Fruit fly (Drosophila melanogaster) whole organism, embryonic: ENCODE results near the gene GstO2.

Experiments
- Antp ChIP-seq: fragments of 200-800 bp; sonication (Bioruptor generic); optimal IDR thresholded peaks from 3 replicates; lab custom pipeline; 2016; ENCODE audit warnings: missing biosample characterization, missing genetic modification characterization
- Bgb ChIP-seq: fragments of 200-800 bp; sonication (Bioruptor generic); IDR thresholded peaks from 2 replicates; pipeline ENCODE4 v1.3.6; 2022; ENCODE audit warnings: missing biosample characterization, missing genetic modification characterization; ENCODE audit not compliant: partially characterized antibody
- Blimp-1 ChIP-seq: fragments of 200-800 bp; sonication (Bioruptor generic); optimal IDR thresholded peaks from 3 replicates; lab custom pipeline; 2018; ENCODE audit warnings: missing biosample characterization, missing genetic modification characterization, mild to moderate bottlenecking, moderate library complexity, missing genetic modification reagents
- CG10274 ChIP-seq: fragments of 200-800 bp; sonication (Bioruptor generic); optimal IDR thresholded peaks from 3 replicates; lab custom pipeline; 2017; ENCODE audit warnings: missing biosample characterization, mild to moderate bottlenecking, missing genetic modification characterization
- CG10366 ChIP-seq: fragments of 200-800 bp; sonication (Bioruptor generic); IDR thresholded peaks from 2 replicates; pipeline ENCODE4 v1.3.6; 2022; ENCODE audit warnings: missing biosample characterization, missing genetic modification characterization
- CG11695 ChIP-seq: fragments of 200-800 bp; sonication (Bioruptor generic); IDR thresholded peaks from 3 replicates; pipeline ENCODE4 v1.3.6; 2022; ENCODE audit warnings: missing biosample characterization, missing genetic modification characterization
- CG12155 ChIP-seq: fragments of 200-800 bp; sonication (Bioruptor generic); optimal IDR thresholded peaks from 3 replicates; lab custom pipeline; 2016; ENCODE audit warnings: missing biosample characterization, missing genetic modification characterization
- CG12942 ChIP-seq: fragments of 200-800 bp; sonication (Bioruptor generic); optimal IDR thresholded peaks from 3 replicates; lab custom pipeline; 2016; ENCODE audit warnings: missing biosample characterization, missing genetic modification characterization
- CG13287 ChIP-seq: fragments of 200-800 bp; sonication (Bioruptor generic); IDR thresholded peaks from 2 replicates; pipeline ENCODE4 v1.3.6; 2022; ENCODE audit warnings: missing biosample characterization, missing genetic modification characterization; ENCODE audit not compliant: partially characterized antibody
- CG14050 ChIP-seq: fragments of 200-800 bp; sonication (Bioruptor generic); IDR thresholded peaks from 3 replicates; pipeline ENCODE4 v1.3.6; 2022; ENCODE audit warnings: missing biosample characterization, missing genetic modification characterization
- CG14860 ChIP-seq: fragments of 200-800 bp; sonication (Bioruptor generic); IDR thresholded peaks from 3 replicates; pipeline ENCODE4 v1.3.6; 2022; ENCODE audit warnings: missing biosample characterization, missing genetic modification characterization; ENCODE audit not compliant: partially characterized antibody
- CG17912 ChIP-seq: fragments of 200-800 bp; sonication (Bioruptor generic); optimal IDR thresholded peaks from 2 replicates; lab custom pipeline; 2018; ENCODE audit warnings: missing biosample characterization, mild to moderate bottlenecking, missing genetic modification characterization
- CG32532 ChIP-seq: fragments of 200-800 bp; sonication (Bioruptor generic); IDR thresholded peaks from 2 replicates; pipeline ENCODE4 v1.3.6; 2022; ENCODE audit warnings: missing biosample characterization, missing genetic modification characterization
- CG33213 ChIP-seq: fragments of 200-800 bp; sonication (Bioruptor generic); optimal IDR thresholded peaks from 3 replicates; lab custom pipeline; 2016; ENCODE audit warnings: missing biosample characterization, missing genetic modification characterization
- CG34422 ChIP-seq: fragments of 200-800 bp; sonication (Bioruptor generic); IDR thresholded peaks from 3 replicates; pipeline ENCODE4 v1.3.6; 2022; ENCODE audit warnings: missing biosample characterization, missing genetic modification characterization
- CG6254 ChIP-seq: fragments of 200-800 bp; sonication (Bioruptor generic); optimal IDR thresholded peaks from 3 replicates; lab custom pipeline; 2017; ENCODE audit warnings: mild to moderate bottlenecking, missing biosample characterization, missing genetic modification reagents, missing genetic modification characterization
- CG6272 ChIP-seq: fragments of 200-800 bp; sonication (Bioruptor generic); IDR thresholded peaks from 2 replicates; pipeline ENCODE4 v1.3.6; 2022; ENCODE audit warnings: missing biosample characterization, missing genetic modification characterization
- CG7372 ChIP-seq: fragments of 200-800 bp; sonication (Bioruptor generic); IDR thresholded peaks from 2 replicates; pipeline ENCODE4 v1.3.6; 2022; ENCODE audit warnings: missing biosample characterization, missing genetic modification characterization
- CG8089 ChIP-seq: fragments of 200-800 bp; sonication (Bioruptor generic); optimal IDR thresholded peaks from 3 replicates; lab custom pipeline; 2016; ENCODE audit warnings: missing biosample characterization, missing genetic modification characterization
- CG8281 ChIP-seq: fragments of 200-800 bp; sonication (Bioruptor generic); optimal IDR thresholded peaks from 2 replicates; lab custom pipeline; 2018; ENCODE audit warnings: missing biosample characterization, mild to moderate bottlenecking, missing genetic modification characterization, moderate library complexity
- CG8290 ChIP-seq, 3 experiments: fragments of 200-800 bp; sonication (Bioruptor generic); optimal IDR thresholded peaks; 2 replicates each; lab custom pipeline; 2016 to 2019; ENCODE audit warnings: missing biosample characterization in 3 of 3, missing genetic modification characterization in 3 of 3, mild to moderate bottlenecking in 2 of 3, moderate library complexity in 1 of 3
- CG8388 ChIP-seq: fragments of 200-800 bp; sonication (Bioruptor generic); optimal IDR thresholded peaks from 2 replicates; lab custom pipeline; 2019; ENCODE audit warnings: missing biosample characterization, mild to moderate bottlenecking, missing genetic modification characterization, moderate library complexity
- CG8944 ChIP-seq: fragments of 200-800 bp; sonication (Bioruptor generic); optimal IDR thresholded peaks from 3 replicates; lab custom pipeline; 2016; ENCODE audit warnings: missing biosample characterization, missing genetic modification characterization
- CG9932 ChIP-seq: fragments of 200-800 bp; sonication (Bioruptor generic); IDR thresholded peaks from 2 replicates; pipeline ENCODE4 v1.3.6; 2022; ENCODE audit warnings: missing biosample characterization, missing genetic modification characterization
- CTCF ChIP-seq: fragments of 200-800 bp; sonication (Bioruptor generic); optimal IDR thresholded peaks from 2 replicates; lab custom pipeline; 2017; ENCODE audit warnings: missing biosample characterization, mild to moderate bottlenecking, missing genetic modification characterization, moderate library complexity
- Chrac-16 ChIP-seq: fragments of 200-800 bp; sonication (Bioruptor generic); optimal IDR thresholded peaks from 3 replicates; lab custom pipeline; 2016; ENCODE audit warnings: missing biosample characterization, missing genetic modification characterization
- CoRest ChIP-seq: fragments of 200-800 bp; sonication (Bioruptor generic); optimal IDR thresholded peaks from 3 replicates; lab custom pipeline; 2018; ENCODE audit warnings: missing biosample characterization, mild to moderate bottlenecking, missing genetic modification characterization, moderate library complexity
- D ChIP-seq, 2 experiments: fragments of 200-800 bp in 1 of 2; fragments of >200 bp in 1 of 2; sonication (Bioruptor generic) in 1 of 2; optimal IDR thresholded peaks; 2 replicates in 1 of 2; 3 replicates in 1 of 2; lab custom pipeline; 2017; ENCODE audit warnings: mild to moderate bottlenecking in 1 of 2, missing biosample characterization in 1 of 2, missing genetic modification characterization in 1 of 2, missing genetic modification reagents in 1 of 2
- D19B ChIP-seq: fragments of 200-800 bp; sonication (Bioruptor generic); optimal IDR thresholded peaks from 2 replicates; lab custom pipeline; 2017; ENCODE audit warnings: missing biosample characterization, mild to moderate bottlenecking, missing genetic modification characterization
- Elba2 ChIP-seq: fragments of 200-800 bp; sonication (Bioruptor generic); optimal IDR thresholded peaks from 3 replicates; lab custom pipeline; 2016; ENCODE audit warnings: missing biosample characterization, missing genetic modification characterization
- H15 ChIP-seq: fragments of 200-800 bp; sonication (Bioruptor generic); IDR thresholded peaks from 3 replicates; pipeline ENCODE4 v1.3.6; 2022; ENCODE audit warnings: missing biosample characterization, missing genetic modification characterization
- Mrtf ChIP-seq: fragments of 200-800 bp; sonication (Bioruptor generic); IDR thresholded peaks from 3 replicates; pipeline ENCODE4 v1.3.6; 2022; ENCODE audit warnings: missing biosample characterization, missing genetic modification characterization
- NK7.1 ChIP-seq: fragments of 200-800 bp; sonication (Bioruptor generic); optimal IDR thresholded peaks from 3 replicates; lab custom pipeline; 2016; ENCODE audit warnings: missing biosample characterization, missing genetic modification characterization
- PHDP ChIP-seq: fragments of 200-800 bp; sonication (Bioruptor generic); optimal IDR thresholded peaks from 3 replicates; lab custom pipeline; 2018; ENCODE audit warnings: missing biosample characterization, mild to moderate bottlenecking, missing genetic modification characterization, moderate library complexity
- Rx ChIP-seq: fragments of 200-800 bp; sonication (Bioruptor generic); IDR thresholded peaks from 2 replicates; pipeline ENCODE4 v1.3.6; 2022; ENCODE audit warnings: missing biosample characterization, missing genetic modification characterization
- YL-1 ChIP-seq: fragments of 200-800 bp; sonication (Bioruptor generic); optimal IDR thresholded peaks from 3 replicates; lab custom pipeline; 2017; ENCODE audit warnings: missing biosample characterization, mild to moderate bottlenecking, missing genetic modification characterization
- cg ChIP-seq: fragments of 200-800 bp; sonication (Bioruptor generic); optimal IDR thresholded peaks from 3 replicates; lab custom pipeline; 2019; ENCODE audit warnings: missing biosample characterization, mild to moderate bottlenecking, missing genetic modification characterization, moderate library complexity
- dimm ChIP-seq: fragments of 200-800 bp; sonication (Bioruptor generic); IDR thresholded peaks from 2 replicates; pipeline ENCODE4 v1.3.6; 2022; ENCODE audit warnings: missing biosample characterization, missing genetic modification characterization
- dpn ChIP-seq, 2 experiments: fragments of 200-800 bp; sonication (Bioruptor generic); optimal IDR thresholded peaks; 3 replicates each; lab custom pipeline; 2016; ENCODE audit warnings: missing biosample characterization in 2 of 2, missing genetic modification characterization in 2 of 2
- esg ChIP-seq: fragments of 200-800 bp; sonication (Bioruptor generic); conservative IDR thresholded peaks from 2 replicates; pipeline ENCODE4 v1.3.6; 2022; ENCODE audit warnings: missing biosample characterization, missing genetic modification characterization
- kni ChIP-seq: fragments of 200-800 bp; sonication (Bioruptor generic); optimal IDR thresholded peaks from 3 replicates; lab custom pipeline; 2017; ENCODE audit warnings: mild to moderate bottlenecking, missing biosample characterization, missing genetic modification reagents, missing genetic modification characterization
- lbe ChIP-seq: fragments of 200-800 bp; sonication (Bioruptor generic); optimal IDR thresholded peaks from 2 replicates; lab custom pipeline; 2016; ENCODE audit warnings: missing biosample characterization, mild to moderate bottlenecking, missing genetic modification characterization
- luna ChIP-seq: fragments of 200-800 bp; sonication (Bioruptor generic); optimal IDR thresholded peaks from 2 replicates; lab custom pipeline; 2016; ENCODE audit warnings: missing biosample characterization, missing genetic modification characterization
- nerfin-2 ChIP-seq: fragments of 200-800 bp; sonication (Bioruptor generic); IDR thresholded peaks from 2 replicates; pipeline ENCODE4 v1.3.6; 2022; ENCODE audit warnings: missing biosample characterization, missing genetic modification characterization; ENCODE audit not compliant: partially characterized antibody
- nom ChIP-seq: fragments of 200-800 bp; sonication (Bioruptor generic); optimal IDR thresholded peaks from 2 replicates; lab custom pipeline; 2017; ENCODE audit warnings: missing biosample characterization, missing genetic modification characterization, mild to moderate bottlenecking, moderate library complexity, missing genetic modification reagents
- pzg ChIP-seq: fragments of 200-800 bp; sonication (Bioruptor generic); optimal IDR thresholded peaks from 3 replicates; lab custom pipeline; 2018; ENCODE audit warnings: missing biosample characterization, mild to moderate bottlenecking, missing genetic modification characterization, moderate library complexity
- repo ChIP-seq: fragments of 200-800 bp; sonication (Bioruptor generic); optimal IDR thresholded peaks from 2 replicates; lab custom pipeline; 2016; ENCODE audit warnings: missing biosample characterization, missing genetic modification characterization
- twi ChIP-seq: fragments of 200-800 bp; optimal IDR thresholded peaks from 2 replicates; lab custom pipeline; 2019; ENCODE audit warnings: missing biosample characterization, mild to moderate bottlenecking, missing genetic modification characterization, moderate library complexity
- usp ChIP-seq: fragments of >200 bp; optimal IDR thresholded peaks from 2 replicates; lab custom pipeline; 2017; ENCODE audit warnings: missing biosample characterization, missing genetic modification characterization

GstO2 gene

DNA sequence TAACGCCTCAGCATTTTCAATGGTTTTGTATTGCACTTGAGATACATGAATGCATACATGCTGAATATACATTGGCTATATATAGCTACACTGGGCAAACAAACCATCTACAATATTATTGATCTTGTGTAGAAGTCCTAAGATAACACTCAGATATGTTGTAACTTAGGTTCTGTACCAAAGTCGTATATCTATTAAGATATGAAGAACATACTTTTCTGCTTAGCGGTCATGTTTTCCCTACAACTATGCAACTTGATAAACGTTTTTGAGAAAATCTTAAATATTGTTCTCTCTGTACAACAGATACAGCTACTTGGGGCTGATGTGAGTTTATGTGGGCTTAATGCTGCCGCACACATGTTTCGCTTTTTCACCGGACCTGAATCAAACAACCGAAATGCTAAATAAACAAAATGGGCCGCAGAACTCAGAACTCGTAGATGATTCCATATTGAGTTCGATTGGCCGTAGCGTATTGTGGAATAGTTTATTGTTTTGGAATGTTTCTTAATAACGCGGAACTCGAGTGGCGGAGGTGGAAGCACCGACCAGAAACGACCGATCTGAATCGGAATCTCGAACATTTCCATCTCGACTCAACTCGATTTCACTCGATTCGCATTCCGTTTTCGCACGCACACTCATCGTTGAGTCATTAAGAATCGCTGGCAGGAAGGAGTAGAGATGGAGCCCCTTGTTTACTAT, 26.0 kb upstream of the GstO2 start (continued):
- TF ChIP-seq twi (tag; lab: Kevin White, UChicago) (peak; percentile 93), CG6272 (GFP tag; lab: Robert Waterston, UW) (no peak), CTCF (GFP tag; lab: Kevin White, UChicago) (no peak), kni (peak; percentile 6), Blimp-1 (peak; percentile 73), YL-1 (no peak), H15 (GFP tag; lab: Robert Waterston, UW) (0 out of 3 replicates have a peak, but pooled peaks have one; percentile 18), dimm (GFP tag; lab: Robert Waterston, UW) (no peak), D (optimal IDR thresholded peaks at IDR 0.05; lab: Kevin White, UChicago) (no peak), D (GFP tag; optimal IDR thresholded peaks at IDR 0.05; lab: Kevin White, UChicago) (peak; percentile 56), CG6254 (peak; percentile 53), CG17912 (GFP tag; lab: Kevin White, UChicago) (no peak), CG14050 (0 out of 3 replicates have a peak, but pooled peaks have one; percentile 15), repo (GFP tag; lab: Kevin White, UChicago) (peak; percentile 3), CG8089 (peak; percentile 36), Elba2 (GFP tag; lab: Kevin White, UChicago) (no peak), nerfin-2 (GFP tag; lab: Robert Waterston, UW) (no peak), CG9932 (GFP tag; lab: Robert Waterston, UW) (no peak), CG14860 (GFP tag; lab: Robert Waterston, UW) (no peak), luna (GFP tag; lab: Kevin White, UChicago) (no peak), CG12155 (no peak), PHDP (tag; lab: Kevin White, UChicago) (peak; percentile 55), CG7372 (GFP tag; lab: Robert Waterston, UW) (no peak), Rx (GFP tag; lab: Robert Waterston, UW) (no peak), pzg (GFP tag; lab: Kevin White, UChicago) (no peak), CG10366 (no peak; the same call in 1 of the 2 replicates), CoRest (tag; lab: Kevin White, UChicago) (peak; percentile 63), CG32532 (GFP tag; lab: Robert Waterston, UW) (no peak), Antp (GFP tag; lab: Kevin White, UChicago) (peak; percentile 56), D19B (GFP tag; lab: Kevin White, UChicago) (no peak), CG8281 (tag; lab: Kevin White, UChicago) (peak; percentile 14), esg (no peak), cg (GFP tag; lab: Kevin White, UChicago) (peak; percentile 1), CG8388 (GFP tag; lab: Kevin White, UChicago) (peak; percentile 62), CG8944 (GFP tag; lab: Kevin White, UChicago) (no peak), NK7.1 (no peak), CG8290 (GFP tag; optimal IDR thresholded peaks at IDR 0.05; lab: Kevin White, UChicago) (peak; percentile 18), CG8290 (tag; optimal IDR thresholded peaks at IDR 0.05; lab: Kevin White, UChicago) (peak in 1 of 2 experiments; percentile 37), CG34422 (GFP tag; lab: Robert Waterston, UW) (no peak), Bgb (GFP tag; lab: Robert Waterston, UW) (no peak), CG11695 (GFP tag; lab: Robert Waterston, UW) (peak; percentile 53; the same call in 2 of the 3 replicates), CG10274 (GFP tag; lab: Kevin White, UChicago) (no peak), Chrac-16 (peak; percentile 36), CG33213 (GFP tag; lab: Kevin White, UChicago) (peak; percentile 5), CG13287 (GFP tag; lab: Robert Waterston, UW) (no peak), dpn (GFP tag; optimal IDR thresholded peaks at IDR 0.05; lab: Kevin White, UChicago) (peak; percentile 35 to 57), nom (no peak), CG12942 (GFP tag; lab: Kevin White, UChicago) (no peak), Mrtf (no peak), usp (GFP tag; lab: Kevin White, UChicago) (no peak), lbe (no peak)
